Worm (Caenorhabditis elegans): ENCODE results near the gene K02C4.3.

ce11 chrII:8116159-8116558, 29.5 kb upstream of the K02C4.3 start, which contains the start of gene unc-105:
- TF ChIP-seq tab-1 (GFP tag; IDR thresholded peaks at IDR 0.05): no peak
- no peak for TF ChIP-seq flt-1 (GFP tag; IDR thresholded peaks at IDR 0.05)
